Worm (Caenorhabditis elegans) whole organism, L4/young adult: Measurements from ENCODE around the gene T24F1.7.

Source experiments
- W03F9.2 ChIP-seq: fragments of 150-350 bp; optimal IDR thresholded peaks from 2 replicates; lab custom pipeline; 2014; ENCODE audit warnings: missing biosample characterization, missing genetic modification characterization
- dao-5 ChIP-seq: sonication (generic microtip); optimal IDR thresholded peaks from 2 replicates; lab custom pipeline; 2016; ENCODE audit warnings: missing genotype, missing genetic modification characterization, moderate library complexity, missing compliant biosample characterization
- him-1 ChIP-seq: sonication (generic microtip); optimal IDR thresholded peaks from 2 replicates; lab custom pipeline; 2016; ENCODE audit warnings: missing genotype, missing genetic modification reagents, missing genetic modification characterization, missing compliant biosample characterization

DNA sequence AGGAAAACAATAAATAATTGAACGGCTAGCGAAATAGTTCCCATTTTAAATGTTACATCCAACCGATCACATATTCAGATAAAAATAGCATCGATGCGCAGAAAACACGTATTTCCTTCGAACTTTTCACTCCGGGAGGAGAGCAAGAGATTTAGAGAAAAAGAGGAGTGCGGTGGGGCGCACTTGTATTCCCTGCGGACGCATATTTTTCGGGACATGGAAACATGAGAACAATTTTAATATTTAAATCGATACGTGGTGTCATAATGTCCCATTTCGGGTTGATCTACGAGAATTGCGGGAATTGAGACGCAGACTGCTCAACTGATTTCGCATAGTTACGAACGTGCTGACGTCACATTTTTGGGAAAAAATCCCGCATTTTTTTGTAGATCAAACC is 18.9 kb upstream of the T24F1.7 start, which contains the start of gene C47G2.4:
- TF ChIP-seq dao-5 (tag; lab: Kevin White, UChicago), result no peak
- TF ChIP-seq him-1 (tag; lab: Kevin White, UChicago), result no peak
- peak; percentile 69 for TF ChIP-seq W03F9.2 (tag; lab: Kevin White, UChicago)
